Worm (Caenorhabditis elegans) whole organism, early embryonic: ENCODE results near the gene T04C12.1.
A peak's percentile ranks its signal among the peaks of the same experiment; 100 is the strongest.

Experiments
- F13C5.2 ChIP-seq: sonication (generic microtip); optimal IDR thresholded peaks from 2 replicates; lab custom pipeline; 2017; ENCODE audit warnings: mild to moderate bottlenecking, missing genetic modification characterization, inconsistent platforms, missing compliant biosample characterization
- aly-1 ChIP-seq: sonication (generic microtip); optimal IDR thresholded peaks from 2 replicates; lab custom pipeline; 2016; ENCODE audit warnings: missing genetic modification characterization, missing compliant biosample characterization
- ama-1 ChIP-seq: fragments of 150-350 bp; optimal IDR thresholded peaks from 2 replicates; lab custom pipeline; 2014
- ceh-13 ChIP-seq: fragments of 200-800 bp; sonication (Bioruptor generic); optimal IDR thresholded peaks from 2 replicates; lab custom pipeline; 2018; ENCODE audit warnings: mild to moderate bottlenecking, missing genetic modification characterization, missing compliant biosample characterization
- ceh-36 ChIP-seq: sonication (generic microtip); optimal IDR thresholded peaks from 2 replicates; lab custom pipeline; 2016; ENCODE audit warnings: missing genetic modification characterization, inconsistent platforms, missing compliant biosample characterization
- flt-1 ChIP-seq: fragments of 200-800 bp; sonication (Bioruptor generic); IDR thresholded peaks from 2 replicates; pipeline ENCODE4 v1.3.6; 2022; ENCODE audit warnings: missing genetic modification characterization, missing compliant biosample characterization
- hmbx-1 ChIP-seq: sonication (generic microtip); optimal IDR thresholded peaks from 2 replicates; lab custom pipeline; 2016; ENCODE audit warnings: mild to moderate bottlenecking, missing genetic modification characterization, missing compliant biosample characterization
- pes-1 ChIP-seq: fragments of 200-800 bp; sonication (Bioruptor generic); IDR thresholded peaks from 2 replicates; pipeline ENCODE4 v1.3.6; 2022; ENCODE audit warnings: missing genetic modification reagents, missing genetic modification characterization, missing compliant biosample characterization
- scrt-1 ChIP-seq: fragments of 200-800 bp; sonication (Bioruptor generic); IDR thresholded peaks from 2 replicates; pipeline ENCODE4 v1.3.6; 2022; ENCODE audit warnings: missing genetic modification characterization, missing compliant biosample characterization
- sea-1 ChIP-seq: fragments of 200-800 bp; sonication (Bioruptor generic); conservative IDR thresholded peaks from 2 replicates; pipeline ENCODE4 v1.3.6; 2022; ENCODE audit warnings: missing genetic modification characterization, missing compliant biosample characterization
- tbx-37 ChIP-seq: fragments of 200-800 bp; sonication (Bioruptor generic); conservative IDR thresholded peaks from 2 replicates; pipeline ENCODE4 v1.3.6; 2022; ENCODE audit warnings: missing genetic modification reagents, missing genetic modification characterization, missing compliant biosample characterization

DNA sequence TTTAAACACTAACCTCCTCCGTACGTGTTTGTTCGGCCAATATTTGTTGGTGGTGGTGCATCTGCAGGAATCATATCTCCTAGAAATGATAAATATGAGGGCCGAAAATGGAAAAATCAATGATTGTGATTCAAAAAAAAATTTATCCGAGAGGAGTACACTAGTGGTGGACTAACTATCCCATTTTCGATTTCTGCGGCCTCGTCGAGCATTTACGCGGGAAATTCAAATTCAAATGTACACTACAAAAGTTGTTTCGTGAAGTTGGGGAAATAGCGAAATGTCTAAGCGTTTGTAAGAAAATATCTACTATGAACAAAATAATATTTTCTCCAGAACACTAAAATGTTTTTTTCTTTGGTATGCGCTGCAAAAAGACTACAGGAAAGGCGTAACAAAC, 29.8 kb downstream of the T04C12.1 start:
- TF ChIP-seq ama-1 (lab: Kevin White, UChicago) (no peak), sea-1 (GFP tag; lab: Robert Waterston, UW) (no peak), ceh-36 (tag; lab: Kevin White, UChicago) (no peak), ceh-13 (GFP tag; lab: Kevin White, UChicago) (no peak), F13C5.2 (peak; percentile 21), aly-1 (tag; lab: Kevin White, UChicago) (no peak), tbx-37 (GFP tag; lab: Robert Waterston, UW) (peak; percentile 83), scrt-1 (GFP tag; lab: Robert Waterston, UW) (no peak), flt-1 (GFP tag; lab: Robert Waterston, UW) (no peak), pes-1 (no peak), hmbx-1 (tag; lab: Kevin White, UChicago) (no peak)
